Worm (Caenorhabditis elegans): ENCODE data around the gene ilcr-1.

DNA sequence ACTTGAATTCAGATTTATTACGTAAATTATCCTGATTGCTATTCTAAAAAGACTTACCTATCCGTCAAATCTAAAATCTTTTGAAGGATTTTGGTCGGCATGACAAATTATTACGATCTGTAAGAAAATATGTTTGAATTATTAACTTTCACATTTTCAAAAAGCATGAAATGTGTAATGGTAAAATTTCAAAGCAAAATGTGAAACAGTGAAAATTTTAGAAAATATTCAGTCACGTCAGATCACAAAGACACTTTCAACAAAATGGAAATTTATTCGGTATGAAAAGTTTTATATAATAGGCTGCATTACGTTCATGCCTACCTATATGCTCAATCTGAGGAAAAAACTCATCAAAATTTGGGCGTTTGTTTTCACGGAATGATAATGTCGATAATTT is 45.4 kb downstream of the ilcr-1 start, which contains the start of gene fbxa-126:
- TF ChIP-seq blmp-1 (tag; optimal IDR thresholded peaks at IDR 0.05; ENCODE audit: insufficient read depth): no peak
- no peak for TF ChIP-seq unc-62 (GFP tag; optimal IDR thresholded peaks at IDR 0.05)
- TF ChIP-seq skn-1 (tag; optimal IDR thresholded peaks at IDR 0.05): no peak
- TF ChIP-seq C34F6.9 (tag; optimal IDR thresholded peaks at IDR 0.05): no peak
- TF ChIP-seq zag-1 (tag; optimal IDR thresholded peaks at IDR 0.05): no peak
- no peak for TF ChIP-seq unc-55 (GFP tag; optimal IDR thresholded peaks at IDR 0.05)
- no peak for TF ChIP-seq lsy-2 (tag; optimal IDR thresholded peaks at IDR 0.05)
- no peak for TF ChIP-seq lin-39 (tag; optimal IDR thresholded peaks at IDR 0.05)
